Fruit fly (Drosophila melanogaster) whole organism, embryonic: ENCODE results near the gene CG33490.

Source experiments
- B-H1 ChIP-seq: fragments of 200-800 bp; sonication (Bioruptor generic); IDR thresholded peaks from 3 replicates; pipeline ENCODE4 v1.3.6; 2022; ENCODE audit warnings: missing biosample characterization, missing genetic modification characterization
- CG10565 ChIP-seq: fragments of 200-800 bp; sonication (Bioruptor generic); optimal IDR thresholded peaks from 3 replicates; lab custom pipeline; 2016; ENCODE audit warnings: missing biosample characterization, mild to moderate bottlenecking, missing genetic modification characterization
- CG12155 ChIP-seq: fragments of 200-800 bp; sonication (Bioruptor generic); optimal IDR thresholded peaks from 3 replicates; lab custom pipeline; 2016; ENCODE audit warnings: missing biosample characterization, missing genetic modification characterization
- CG12744 ChIP-seq: fragments of 200-800 bp; sonication (Bioruptor generic); optimal IDR thresholded peaks from 2 replicates; lab custom pipeline; 2016; ENCODE audit warnings: missing biosample characterization, missing genetic modification characterization
- CG1529 ChIP-seq: fragments of 200-800 bp; sonication (Bioruptor generic); optimal IDR thresholded peaks from 3 replicates; lab custom pipeline; 2018; ENCODE audit warnings: missing biosample characterization, missing genetic modification characterization
- CG15479 ChIP-seq: fragments of 200-800 bp; sonication (Bioruptor generic); optimal IDR thresholded peaks from 3 replicates; lab custom pipeline; 2019; ENCODE audit warnings: missing biosample characterization, mild to moderate bottlenecking, missing genetic modification characterization, moderate library complexity
- CG15696 ChIP-seq: fragments of 200-800 bp; sonication (Bioruptor generic); optimal IDR thresholded peaks from 2 replicates; lab custom pipeline; 2019; ENCODE audit warnings: missing biosample characterization, mild to moderate bottlenecking, missing genetic modification characterization, moderate library complexity
- CG16863 ChIP-seq: fragments of 200-800 bp; sonication (Bioruptor generic); optimal IDR thresholded peaks from 3 replicates; lab custom pipeline; 2016; ENCODE audit warnings: missing biosample characterization, missing genetic modification characterization
- CG17359 ChIP-seq: fragments of 200-800 bp; sonication (Bioruptor generic); optimal IDR thresholded peaks from 3 replicates; lab custom pipeline; 2018; ENCODE audit warnings: missing biosample characterization, mild to moderate bottlenecking, missing genetic modification characterization, moderate library complexity
- CG2199 ChIP-seq: fragments of 200-800 bp; sonication (Bioruptor generic); IDR thresholded peaks from 3 replicates; pipeline ENCODE4 v1.3.6; 2022; ENCODE audit warnings: missing biosample characterization, missing genetic modification characterization
- CG30403 ChIP-seq: fragments of 200-800 bp; sonication (Bioruptor generic); optimal IDR thresholded peaks from 3 replicates; lab custom pipeline; 2016; ENCODE audit warnings: missing biosample characterization, missing genetic modification characterization
- CG3281 ChIP-seq: fragments of 200-800 bp; sonication (Bioruptor generic); optimal IDR thresholded peaks from 3 replicates; lab custom pipeline; 2017; ENCODE audit warnings: missing biosample characterization, mild to moderate bottlenecking, missing genetic modification characterization
- CG4360 ChIP-seq: fragments of 200-800 bp; sonication (Bioruptor generic); IDR thresholded peaks from 2 replicates; pipeline ENCODE4 v1.3.6; 2022; ENCODE audit warnings: missing biosample characterization, missing genetic modification characterization
- CG5953 ChIP-seq: fragments of 200-800 bp; sonication (Bioruptor generic); IDR thresholded peaks from 2 replicates; pipeline ENCODE4 v1.3.6; 2022; ENCODE audit warnings: missing biosample characterization, missing genetic modification characterization
- CG7372 ChIP-seq: fragments of 200-800 bp; sonication (Bioruptor generic); IDR thresholded peaks from 2 replicates; pipeline ENCODE4 v1.3.6; 2022; ENCODE audit warnings: missing biosample characterization, missing genetic modification characterization
- CG8478 ChIP-seq: fragments of >200 bp; optimal IDR thresholded peaks from 2 replicates; lab custom pipeline; 2018
- CG9609 ChIP-seq: fragments of 200-800 bp; sonication (Bioruptor generic); optimal IDR thresholded peaks from 3 replicates; lab custom pipeline; 2016; ENCODE audit warnings: missing biosample characterization, missing genetic modification characterization
- CG9932 ChIP-seq: fragments of 200-800 bp; sonication (Bioruptor generic); IDR thresholded peaks from 2 replicates; pipeline ENCODE4 v1.3.6; 2022; ENCODE audit warnings: missing biosample characterization, missing genetic modification characterization
- Deaf1 ChIP-seq: fragments of 200-800 bp; optimal IDR thresholded peaks from 3 replicates; lab custom pipeline; 2019; ENCODE audit warnings: missing biosample characterization, mild to moderate bottlenecking, missing genetic modification characterization, moderate library complexity
- Gug ChIP-seq: fragments of 200-800 bp; sonication (Bioruptor generic); IDR thresholded peaks from 4 replicates; pipeline ENCODE4 v1.3.6; 2022; ENCODE audit warnings: missing biosample characterization, missing genetic modification characterization
- H2.0 ChIP-seq: fragments of 200-800 bp; sonication (Bioruptor generic); IDR thresholded peaks from 2 replicates; pipeline ENCODE4 v1.3.6; 2022; ENCODE audit warnings: missing biosample characterization, missing genetic modification characterization
- HHEX ChIP-seq: fragments of 200-800 bp; sonication (Bioruptor generic); optimal IDR thresholded peaks from 3 replicates; lab custom pipeline; 2017; ENCODE audit warnings: missing biosample characterization, mild to moderate bottlenecking, missing genetic modification characterization, missing genetic modification reagents
- Hr3 ChIP-seq: fragments of 200-800 bp; sonication (Bioruptor generic); optimal IDR thresholded peaks from 3 replicates; lab custom pipeline; 2016; ENCODE audit warnings: missing biosample characterization, missing genetic modification characterization
- Jarid2 ChIP-seq: fragments of 200-800 bp; sonication (Bioruptor generic); optimal IDR thresholded peaks from 3 replicates; lab custom pipeline; 2017; ENCODE audit warnings: mild to moderate bottlenecking, missing biosample characterization, missing genetic modification reagents, missing genetic modification characterization
- Lim3 ChIP-seq: fragments of 200-800 bp; sonication (Bioruptor generic); IDR thresholded peaks from 2 replicates; pipeline ENCODE4 v1.3.6; 2022; ENCODE audit warnings: missing biosample characterization, missing genetic modification characterization
- MESR4 ChIP-seq: fragments of 200-800 bp; sonication (Bioruptor generic); optimal IDR thresholded peaks from 2 replicates; lab custom pipeline; 2018; ENCODE audit warnings: missing biosample characterization, mild to moderate bottlenecking, missing genetic modification characterization, moderate library complexity
- Nf-YA ChIP-seq: fragments of 200-800 bp; sonication (Bioruptor generic); IDR thresholded peaks from 2 replicates; pipeline ENCODE4 v1.3.6; 2022; ENCODE audit warnings: missing biosample characterization, missing genetic modification characterization
- Nf-YB ChIP-seq: fragments of 200-800 bp; sonication (Bioruptor generic); optimal IDR thresholded peaks from 3 replicates; lab custom pipeline; 2019; ENCODE audit warnings: missing biosample characterization, mild to moderate bottlenecking, missing genetic modification characterization, moderate library complexity
- Optix ChIP-seq: fragments of 200-800 bp; sonication (Bioruptor generic); IDR thresholded peaks from 3 replicates; pipeline ENCODE4 v1.3.6; 2022; ENCODE audit warnings: missing biosample characterization, missing genetic modification characterization
- TFAM ChIP-seq: fragments of 200-800 bp; sonication (Bioruptor generic); optimal IDR thresholded peaks from 2 replicates; lab custom pipeline; 2017; ENCODE audit warnings: missing biosample characterization, missing genetic modification characterization, inconsistent platforms
- Xbp1 ChIP-seq: fragments of 200-800 bp; sonication (Bioruptor generic); optimal IDR thresholded peaks from 3 replicates; lab custom pipeline; 2016; ENCODE audit warnings: missing biosample characterization, mild to moderate bottlenecking, missing genetic modification characterization
- Xrp1 ChIP-seq: fragments of 200-800 bp; sonication (Bioruptor generic); IDR thresholded peaks from 2 replicates; pipeline ENCODE4 v1.3.6; 2022; ENCODE audit warnings: missing biosample characterization, missing genetic modification characterization
- al ChIP-seq: fragments of 200-800 bp; sonication (Bioruptor generic); IDR thresholded peaks from 2 replicates; pipeline ENCODE4 v1.3.6; 2022; ENCODE audit warnings: missing biosample characterization, missing genetic modification characterization
- bab2 ChIP-seq: fragments of 200-800 bp; sonication (Bioruptor generic); optimal IDR thresholded peaks from 2 replicates; lab custom pipeline; 2016; ENCODE audit warnings: missing biosample characterization, missing genetic modification characterization
- bowl ChIP-seq: fragments of 200-800 bp; sonication (Bioruptor generic); IDR thresholded peaks from 2 replicates; pipeline ENCODE4 v1.3.6; 2022; ENCODE audit warnings: missing biosample characterization, missing genetic modification characterization
- croc ChIP-seq: fragments of 200-800 bp; sonication (Bioruptor generic); conservative IDR thresholded peaks from 3 replicates; pipeline ENCODE4 v1.3.6; 2022; ENCODE audit warnings: missing biosample characterization, missing genetic modification characterization
- crol ChIP-seq: fragments of 200-800 bp; sonication (Bioruptor generic); IDR thresholded peaks from 2 replicates; pipeline ENCODE4 v1.3.6; 2022; ENCODE audit warnings: missing biosample characterization, missing genetic modification characterization
- disco-r ChIP-seq: fragments of 200-800 bp; sonication (Bioruptor generic); optimal IDR thresholded peaks from 2 replicates; lab custom pipeline; 2016; ENCODE audit warnings: missing biosample characterization, missing genetic modification characterization
- eyg ChIP-seq: fragments of 200-800 bp; sonication (Bioruptor generic); optimal IDR thresholded peaks from 3 replicates; lab custom pipeline; 2016; ENCODE audit warnings: missing biosample characterization, missing genetic modification characterization
- fd96Cb ChIP-seq: fragments of 200-800 bp; sonication (Bioruptor generic); optimal IDR thresholded peaks from 2 replicates; lab custom pipeline; 2018; ENCODE audit warnings: missing biosample characterization, mild to moderate bottlenecking, missing genetic modification characterization, moderate library complexity
- fu2 ChIP-seq: fragments of 200-800 bp; sonication (Bioruptor generic); optimal IDR thresholded peaks from 2 replicates; lab custom pipeline; 2016; ENCODE audit warnings: missing biosample characterization, missing genetic modification characterization
- ham ChIP-seq: fragments of 200-800 bp; sonication (Bioruptor generic); IDR thresholded peaks from 2 replicates; pipeline ENCODE4 v1.3.6; 2022; ENCODE audit warnings: missing biosample characterization, missing genetic modification characterization
- lbe ChIP-seq: fragments of 200-800 bp; sonication (Bioruptor generic); optimal IDR thresholded peaks from 2 replicates; lab custom pipeline; 2016; ENCODE audit warnings: missing biosample characterization, mild to moderate bottlenecking, missing genetic modification characterization
- nau ChIP-seq: fragments of 200-800 bp; sonication (Bioruptor generic); optimal IDR thresholded peaks from 3 replicates; lab custom pipeline; 2017; ENCODE audit warnings: missing biosample characterization, mild to moderate bottlenecking, missing genetic modification characterization, missing genetic modification reagents
- peb ChIP-seq: fragments of 200-800 bp; sonication (Bioruptor generic); IDR thresholded peaks from 2 replicates; pipeline ENCODE4 v1.3.6; 2022; ENCODE audit warnings: missing biosample characterization, missing genetic modification characterization
- pho ChIP-seq: fragments of 200-800 bp; sonication (Bioruptor generic); optimal IDR thresholded peaks from 2 replicates; lab custom pipeline; 2016; ENCODE audit warnings: missing biosample characterization, missing genetic modification characterization
- pita ChIP-seq: fragments of 200-800 bp; sonication (Bioruptor generic); optimal IDR thresholded peaks from 2 replicates; lab custom pipeline; 2017; ENCODE audit warnings: missing biosample characterization, mild to moderate bottlenecking, missing genetic modification characterization
- sima ChIP-seq: fragments of 200-800 bp; sonication (Bioruptor generic); optimal IDR thresholded peaks from 2 replicates; lab custom pipeline; 2016; ENCODE audit warnings: missing biosample characterization, missing genetic modification characterization
- slp2 ChIP-seq: fragments of 200-800 bp; sonication (Bioruptor generic); optimal IDR thresholded peaks from 2 replicates; lab custom pipeline; 2016; ENCODE audit warnings: missing biosample characterization, missing genetic modification characterization
- sna ChIP-seq: fragments of 200-800 bp; sonication (Bioruptor generic); IDR thresholded peaks from 2 replicates; pipeline ENCODE4 v1.3.6; 2022; ENCODE audit warnings: missing biosample characterization, missing genetic modification characterization; ENCODE audit not compliant: partially characterized antibody
- sr ChIP-seq: fragments of 200-800 bp; sonication (Bioruptor generic); IDR thresholded peaks from 3 replicates; pipeline ENCODE4 v1.3.6; 2022; ENCODE audit warnings: missing biosample characterization, missing genetic modification characterization
- stwl ChIP-seq: fragments of 200-800 bp; sonication (Bioruptor generic); optimal IDR thresholded peaks from 3 replicates; lab custom pipeline; 2018; ENCODE audit warnings: missing biosample characterization, mild to moderate bottlenecking, missing genetic modification characterization, moderate library complexity
- tio ChIP-seq: fragments of 200-800 bp; sonication (Bioruptor generic); optimal IDR thresholded peaks from 2 replicates; lab custom pipeline; 2017; ENCODE audit warnings: missing biosample characterization, missing genetic modification characterization, inconsistent platforms

The CG33490 gene

dm6 chr3L:11528397-11528923 lies 46.0 kb downstream of the CG33490 start (continued):
- no peak for TF ChIP-seq fu2 (GFP tag; lab: Kevin White, UChicago)
- TF ChIP-seq Optix, result no peak
- TF ChIP-seq CG16863, result no peak
- TF ChIP-seq Xrp1 (GFP tag; lab: Robert Waterston, UW), result no peak
- TF ChIP-seq Hr3, result no peak
- TF ChIP-seq CG10565 (GFP tag; lab: Kevin White, UChicago), result no peak
- TF ChIP-seq sr (GFP tag; lab: Robert Waterston, UW), result no peak
- TF ChIP-seq ham, result no peak
- peak; percentile 16; the same call in 1 of the 2 replicates for TF ChIP-seq Nf-YA (GFP tag; lab: Robert Waterston, UW)
- TF ChIP-seq fd96Cb (tag; lab: Kevin White, UChicago), result no peak
- no peak for TF ChIP-seq CG5953 (GFP tag; lab: Robert Waterston, UW)
- TF ChIP-seq Gug (GFP tag; lab: Robert Waterston, UW), result no peak
- TF ChIP-seq CG9932, result no peak
- TF ChIP-seq CG1529, result no peak
- TF ChIP-seq H2.0 (GFP tag; lab: Robert Waterston, UW), result no peak
- no peak for TF ChIP-seq CG30403 (GFP tag; lab: Kevin White, UChicago)
- TF ChIP-seq B-H1 (GFP tag; lab: Robert Waterston, UW), result no peak
- no peak for TF ChIP-seq CG9609
- TF ChIP-seq CG8478 (lab: Kevin White, UChicago), result no peak
- TF ChIP-seq CG12155, result no peak
- peak; percentile 13 for TF ChIP-seq CG17359 (tag; lab: Kevin White, UChicago)
- 0 out of 2 replicates have a peak, but pooled peaks have one; percentile 11 for TF ChIP-seq bowl (GFP tag; lab: Robert Waterston, UW)
- TF ChIP-seq peb (GFP tag; lab: Robert Waterston, UW), result no peak
- no peak for TF ChIP-seq Xbp1
- TF ChIP-seq lbe (GFP tag; lab: Kevin White, UChicago), result no peak
- TF ChIP-seq HHEX (GFP tag; lab: Kevin White, UChicago), result peak; percentile 27
- no peak for TF ChIP-seq pho (GFP tag; lab: Kevin White, UChicago)
- no peak for TF ChIP-seq Lim3 (GFP tag; lab: Robert Waterston, UW)
- no peak for TF ChIP-seq eyg (GFP tag; lab: Kevin White, UChicago)
- no peak for TF ChIP-seq CG7372 (GFP tag; lab: Robert Waterston, UW)
- TF ChIP-seq al (GFP tag; lab: Robert Waterston, UW), result no peak
- no peak for TF ChIP-seq Jarid2 (GFP tag; lab: Kevin White, UChicago)
- TF ChIP-seq CG15696 (tag; lab: Kevin White, UChicago), result no peak
- no peak for TF ChIP-seq bab2 (GFP tag; lab: Kevin White, UChicago)
- no peak for TF ChIP-seq sima (GFP tag; lab: Kevin White, UChicago)
- TF ChIP-seq TFAM (GFP tag; lab: Kevin White, UChicago), result no peak
- TF ChIP-seq slp2 (GFP tag; lab: Kevin White, UChicago), result no peak
- TF ChIP-seq CG3281, result peak; percentile 30
- no peak for TF ChIP-seq croc (GFP tag; lab: Robert Waterston, UW)
- no peak for TF ChIP-seq CG15479 (GFP tag; lab: Kevin White, UChicago)
- TF ChIP-seq Nf-YB (GFP tag; lab: Kevin White, UChicago), result no peak
- no peak for TF ChIP-seq sna (GFP tag; lab: Robert Waterston, UW)
- no peak for TF ChIP-seq pita (GFP tag; lab: Kevin White, UChicago)
- no peak for TF ChIP-seq crol
- no peak for TF ChIP-seq MESR4 (GFP tag; lab: Kevin White, UChicago)
- TF ChIP-seq tio (GFP tag; lab: Kevin White, UChicago), result no peak
- TF ChIP-seq Deaf1 (tag; lab: Kevin White, UChicago), result no peak
- TF ChIP-seq nau (GFP tag; lab: Kevin White, UChicago), result peak; percentile 23
- peak; percentile 1 for TF ChIP-seq CG12744
- TF ChIP-seq disco-r (GFP tag; lab: Kevin White, UChicago), result no peak
- TF ChIP-seq CG4360, result no peak
- TF ChIP-seq stwl, result no peak
- TF ChIP-seq CG2199 (GFP tag; lab: Robert Waterston, UW), result no peak
